Worm (Caenorhabditis elegans) whole organism, L3 larva: ENCODE data around the gene T05G5.5.

ENCODE experiments used
- aly-2 ChIP-seq: fragments of 150-350 bp; optimal IDR thresholded peaks from 2 replicates; lab custom pipeline; 2014; ENCODE audit warnings: missing biosample characterization, missing genetic modification characterization
- ceh-16 ChIP-seq: sonication (generic microtip); optimal IDR thresholded peaks from 2 replicates; lab custom pipeline; 2017; ENCODE audit warnings: missing biosample characterization, missing genetic modification characterization
- elt-1 ChIP-seq: fragments of 150-350 bp; optimal IDR thresholded peaks from 2 replicates; lab custom pipeline; 2014; ENCODE audit warnings: missing biosample characterization, missing genetic modification characterization
- elt-3 ChIP-seq, 3 experiments: fragments of 150-350 bp in 1 of 3; sonication (generic microtip) in 2 of 3; optimal IDR thresholded peaks; 2 replicates in 2 of 3; 4 replicates in 1 of 3; lab custom pipeline; 2014 to 2017; ENCODE audit warnings: missing biosample characterization in 3 of 3, missing genetic modification characterization in 3 of 3
- nfya-1 ChIP-seq: sonication (generic microtip); optimal IDR thresholded peaks from 2 replicates; lab custom pipeline; 2017; ENCODE audit warnings: missing genetic modification characterization, mild to moderate bottlenecking, missing compliant biosample characterization, antibody characterized with exemption, moderate library complexity; ENCODE audit not compliant: insufficient read depth
- pha-4 ChIP-seq: fragments of 150-350 bp; optimal IDR thresholded peaks from 2 replicates; lab custom pipeline; 2014; ENCODE audit warnings: missing biosample characterization, missing genetic modification reagents, missing genetic modification characterization
- snpc-4 ChIP-seq: fragments of 150-350 bp; optimal IDR thresholded peaks from 2 replicates; lab custom pipeline; 2014; ENCODE audit warnings: missing biosample characterization, missing genetic modification characterization
- zag-1 ChIP-seq: fragments of 150-350 bp; optimal IDR thresholded peaks from 2 replicates; lab custom pipeline; 2014; ENCODE audit warnings: missing biosample characterization, missing genetic modification characterization
- ztf-4 ChIP-seq: fragments of 150-350 bp; optimal IDR thresholded peaks from 2 replicates; lab custom pipeline; 2014; ENCODE audit warnings: missing biosample characterization, missing genetic modification characterization

ce11 chrIII:9768023-9768422 is 16.8 kb upstream of the T05G5.5 start:
- TF ChIP-seq zag-1 (tag; lab: Kevin White, UChicago) (no peak), ceh-16 (tag; lab: Kevin White, UChicago) (no peak), ztf-4 (tag; lab: Kevin White, UChicago) (no peak), elt-3 (tag; optimal IDR thresholded peaks at IDR 0.05; lab: Kevin White, UChicago) (no peak), aly-2 (tag; lab: Kevin White, UChicago) (no peak), elt-1 (tag; lab: Kevin White, UChicago) (no peak), pha-4 (tag; lab: Kevin White, UChicago) (no peak), snpc-4 (no peak), nfya-1 (tag; lab: Kevin White, UChicago) (no peak)
